Worm (Caenorhabditis elegans) whole organism, L2 larva: ENCODE results near the gene his-73.

ENCODE experiments used
- C34F6.9 ChIP-seq: fragments of 150-350 bp; optimal IDR thresholded peaks from 2 replicates; lab custom pipeline; 2014; ENCODE audit warnings: missing biosample characterization, missing genetic modification characterization
- F13H6.1 ChIP-seq: sonication (generic microtip); optimal IDR thresholded peaks from 2 replicates; lab custom pipeline; 2016; ENCODE audit warnings: missing genetic modification characterization, missing compliant biosample characterization
- Y55F3AM.14 ChIP-seq: fragments of 200-800 bp; sonication (Bioruptor generic); optimal IDR thresholded peaks from 2 replicates; lab custom pipeline; 2018; ENCODE audit warnings: mild to moderate bottlenecking, missing genetic modification characterization, missing compliant biosample characterization
- ZK546.5 ChIP-seq: sonication (generic microtip); optimal IDR thresholded peaks from 2 replicates; lab custom pipeline; 2017; ENCODE audit warnings: missing biosample characterization, missing genetic modification characterization
- aly-2 ChIP-seq: fragments of 150-350 bp; optimal IDR thresholded peaks from 2 replicates; lab custom pipeline; 2014; ENCODE audit warnings: missing biosample characterization, missing genetic modification characterization
- blmp-1 ChIP-seq: sonication (generic microtip); optimal IDR thresholded peaks from 2 replicates; lab custom pipeline; 2017; ENCODE audit warnings: missing genetic modification characterization, mild to moderate bottlenecking, missing compliant biosample characterization, antibody characterized with exemption, moderate library complexity; ENCODE audit not compliant: insufficient read depth
- ceh-82 ChIP-seq: fragments of 150-350 bp; optimal IDR thresholded peaks from 2 replicates; lab custom pipeline; 2014; ENCODE audit warnings: missing biosample characterization, missing genetic modification characterization
- egl-27 ChIP-seq: sonication (generic microtip); optimal IDR thresholded peaks from 3 replicates; lab custom pipeline; 2017; ENCODE audit warnings: missing biosample characterization, missing genetic modification reagents, missing genetic modification characterization
- elt-3 ChIP-seq: sonication (generic microtip); optimal IDR thresholded peaks from 2 replicates; lab custom pipeline; 2017; ENCODE audit warnings: missing biosample characterization, missing genetic modification characterization
- fos-1 ChIP-seq: fragments of 150-350 bp; optimal IDR thresholded peaks from 2 replicates; lab custom pipeline; 2014; ENCODE audit warnings: missing biosample characterization, missing genetic modification characterization
- gmeb-1 ChIP-seq: fragments of 150-350 bp; optimal IDR thresholded peaks from 2 replicates; lab custom pipeline; 2014; ENCODE audit warnings: missing biosample characterization, missing genetic modification characterization
- lin-11 ChIP-seq: fragments of 150-350 bp; sonication (generic microtip); optimal IDR thresholded peaks from 2 replicates; lab custom pipeline; 2014; ENCODE audit warnings: missing biosample characterization, missing genetic modification characterization, inconsistent platforms, mixed read lengths
- lin-39 ChIP-seq: fragments of 150-350 bp; optimal IDR thresholded peaks from 2 replicates; lab custom pipeline; 2014; ENCODE audit warnings: missing biosample characterization, missing genetic modification reagents, missing genetic modification characterization
- mab-5 ChIP-seq: fragments of 150-350 bp; optimal IDR thresholded peaks from 2 replicates; lab custom pipeline; 2014; ENCODE audit warnings: missing biosample characterization, missing genetic modification characterization
- mbf-1 ChIP-seq: sonication (generic microtip); optimal IDR thresholded peaks from 2 replicates; lab custom pipeline; 2017; ENCODE audit warnings: missing biosample characterization, missing genetic modification characterization
- mdl-1 ChIP-seq, 2 experiments: fragments of 150-350 bp in 1 of 2; sonication (generic microtip) in 1 of 2; optimal IDR thresholded peaks; 2 replicates each; lab custom pipeline; 2017; ENCODE audit warnings: missing biosample characterization in 2 of 2, missing genetic modification characterization in 2 of 2
- nhr-11 ChIP-seq: fragments of 150-350 bp; optimal IDR thresholded peaks from 2 replicates; lab custom pipeline; 2014; ENCODE audit warnings: missing biosample characterization, missing genetic modification characterization
- nhr-129 ChIP-seq: fragments of 150-350 bp; optimal IDR thresholded peaks from 2 replicates; lab custom pipeline; 2014; ENCODE audit warnings: missing biosample characterization, missing genetic modification characterization
- nhr-21 ChIP-seq: fragments of 150-350 bp; optimal IDR thresholded peaks from 2 replicates; lab custom pipeline; 2014; ENCODE audit warnings: missing biosample characterization, missing genetic modification characterization
- nhr-237 ChIP-seq: fragments of 150-350 bp; optimal IDR thresholded peaks from 2 replicates; lab custom pipeline; 2014; ENCODE audit warnings: missing biosample characterization, missing genetic modification characterization
- nhr-25 ChIP-seq: fragments of 150-350 bp; sonication (generic microtip); optimal IDR thresholded peaks from 3 replicates; lab custom pipeline; 2014; ENCODE audit warnings: missing biosample characterization, missing genetic modification characterization
- nhr-6 ChIP-seq: fragments of 150-350 bp; optimal IDR thresholded peaks from 2 replicates; lab custom pipeline; 2014; ENCODE audit warnings: missing biosample characterization, missing genetic modification characterization
- nhr-77 ChIP-seq: fragments of 150-350 bp; optimal IDR thresholded peaks from 2 replicates; lab custom pipeline; 2014; ENCODE audit warnings: missing biosample characterization, missing genetic modification characterization
- sem-4 ChIP-seq: fragments of 150-350 bp; optimal IDR thresholded peaks from 2 replicates; lab custom pipeline; 2014; ENCODE audit warnings: missing biosample characterization, missing genetic modification reagents, missing genetic modification characterization
- skn-1 ChIP-seq: sonication (generic microtip); optimal IDR thresholded peaks from 2 replicates; lab custom pipeline; 2017; ENCODE audit warnings: missing biosample characterization, missing genetic modification characterization
- sma-3 ChIP-seq: sonication (generic microtip); optimal IDR thresholded peaks from 2 replicates; lab custom pipeline; 2016; ENCODE audit warnings: missing genetic modification reagents, missing genetic modification characterization, missing compliant biosample characterization
- sma-9 ChIP-seq, 2 experiments: fragments of 150-350 bp in 1 of 2; sonication (generic microtip) in 1 of 2; optimal IDR thresholded peaks; 2 replicates each; lab custom pipeline; 2014 to 2016; ENCODE audit warnings: missing genetic modification characterization in 2 of 2, mild to moderate bottlenecking in 1 of 2, missing biosample characterization in 1 of 2, missing compliant biosample characterization in 1 of 2, missing genetic modification reagents in 1 of 2, moderate library complexity in 1 of 2
- snpc-4 ChIP-seq: fragments of 150-350 bp; optimal IDR thresholded peaks from 2 replicates; lab custom pipeline; 2014; ENCODE audit warnings: missing biosample characterization, missing genetic modification characterization
- unc-39 ChIP-seq: fragments of 150-350 bp; optimal IDR thresholded peaks from 2 replicates; lab custom pipeline; 2014; ENCODE audit warnings: missing biosample characterization, missing genetic modification characterization
- unc-55 ChIP-seq: fragments of 150-350 bp; sonication (generic microtip); optimal IDR thresholded peaks from 3 replicates; lab custom pipeline; 2014; ENCODE audit warnings: missing biosample characterization, missing genetic modification reagents, missing genetic modification characterization
- unc-62 ChIP-seq: fragments of 150-350 bp; optimal IDR thresholded peaks from 2 replicates; lab custom pipeline; 2014; ENCODE audit warnings: missing biosample characterization, missing genetic modification reagents, missing genetic modification characterization
- zag-1 ChIP-seq: fragments of 150-350 bp; optimal IDR thresholded peaks from 2 replicates; lab custom pipeline; 2014; ENCODE audit warnings: missing biosample characterization, missing genetic modification characterization
- ztf-1 ChIP-seq: fragments of 200-800 bp; sonication (Bioruptor generic); conservative IDR thresholded peaks from 2 replicates; pipeline ENCODE4 v1.3.6; 2022; ENCODE audit warnings: missing genetic modification characterization, missing compliant biosample characterization
- ztf-11 ChIP-seq: sonication (generic microtip); optimal IDR thresholded peaks from 2 replicates; lab custom pipeline; 2017; ENCODE audit warnings: missing biosample characterization, missing genetic modification characterization
- ztf-4 ChIP-seq: fragments of 150-350 bp; optimal IDR thresholded peaks from 2 replicates; lab custom pipeline; 2014; ENCODE audit warnings: missing biosample characterization, missing genetic modification characterization

his-73 gene

ce11 chrII:13183228-13183755 lies at the start of gene his-73, which contains the start of gene W09H1.4:
Gene his-73, plus strand, starts transcription at chrII:13183705.
Gene W09H1.4, plus strand, starts transcription at chrII:13183528.
- TF ChIP-seq zag-1 (tag; lab: Kevin White, UChicago) (no peak), unc-62 (GFP tag; lab: Kevin White, UChicago) (no peak), ztf-4 (tag; lab: Kevin White, UChicago) (no peak), skn-1 (tag; lab: Kevin White, UChicago) (no peak)

ce11 chrII:13139573-13139972 lies 43.9 kb upstream of the his-73 start:
- TF ChIP-seq elt-3 (tag; lab: Kevin White, UChicago): no peak
- TF ChIP-seq fos-1 (tag; lab: Kevin White, UChicago): no peak
- no peak for TF ChIP-seq nhr-237 (tag; lab: Kevin White, UChicago)
- no peak for TF ChIP-seq mab-5 (tag; lab: Kevin White, UChicago)
- no peak for TF ChIP-seq nhr-77
- TF ChIP-seq mdl-1 (tag; optimal IDR thresholded peaks at IDR 0.05; lab: Kevin White, UChicago): no peak
- TF ChIP-seq nhr-21 (tag; lab: Kevin White, UChicago): no peak
- no peak for TF ChIP-seq nhr-6
- TF ChIP-seq nhr-11 (tag; lab: Kevin White, UChicago): no peak
- TF ChIP-seq F13H6.1 (tag; lab: Kevin White, UChicago): no peak
- no peak for TF ChIP-seq ZK546.5 (tag; lab: Kevin White, UChicago)
- TF ChIP-seq ztf-1 (GFP tag; lab: Robert Waterston, UW): no peak
- TF ChIP-seq sem-4 (tag; lab: Kevin White, UChicago): no peak
- TF ChIP-seq unc-55 (GFP tag; lab: Kevin White, UChicago): no peak
- TF ChIP-seq unc-39: no peak
- no peak for TF ChIP-seq blmp-1 (tag; lab: Kevin White, UChicago)

- no peak for TF ChIP-seq snpc-4
- no peak for TF ChIP-seq nhr-25 (tag; lab: Kevin White, UChicago)
- TF ChIP-seq mdl-1 (tag; optimal IDR thresholded peaks at IDR 0.05; lab: Kevin White, UChicago): no peak
- no peak for TF ChIP-seq fos-1 (tag; lab: Kevin White, UChicago)
- no peak for TF ChIP-seq ztf-11 (tag; lab: Kevin White, UChicago)
- TF ChIP-seq unc-55 (GFP tag; lab: Kevin White, UChicago): no peak
- TF ChIP-seq gmeb-1 (tag; lab: Kevin White, UChicago): no peak
- no peak for TF ChIP-seq aly-2 (tag; lab: Kevin White, UChicago)
Observed at ce11 chrII:13142372-13142771, 41.1 kb upstream of the his-73 start.

ce11 chrII:13145204-13145603 lies 38.3 kb upstream of the his-73 start, which contains the start of gene mltn-1:
Gene mltn-1, minus strand, starts transcription at chrII:13145225.
- TF ChIP-seq nhr-21 (tag; lab: Kevin White, UChicago): peak; percentile 83
- TF ChIP-seq sma-9 (GFP tag; optimal IDR thresholded peaks at IDR 0.05; lab: Kevin White, UChicago): no peak
- TF ChIP-seq sma-9 (tag; optimal IDR thresholded peaks at IDR 0.05; lab: Kevin White, UChicago): no peak
- TF ChIP-seq ceh-82: no peak
- TF ChIP-seq ztf-4 (tag; lab: Kevin White, UChicago): no peak

ce11 chrII:13148247-13148646 lies 35.3 kb upstream of the his-73 start:
- TF ChIP-seq nhr-21 (tag; lab: Kevin White, UChicago) (peak; percentile 56), blmp-1 (tag; lab: Kevin White, UChicago) (peak; percentile 29), Y55F3AM.14 (GFP tag; lab: Kevin White, UChicago) (no peak), gmeb-1 (tag; lab: Kevin White, UChicago) (no peak), fos-1 (tag; lab: Kevin White, UChicago) (no peak), mab-5 (tag; lab: Kevin White, UChicago) (no peak), lin-11 (tag; lab: Kevin White, UChicago) (no peak), sma-3 (GFP tag; lab: Kevin White, UChicago) (no peak), nhr-129 (no peak)

- TF ChIP-seq nhr-21 (tag; lab: Kevin White, UChicago): peak; percentile 55
- TF ChIP-seq egl-27: no peak
- no peak for TF ChIP-seq lin-39 (tag; lab: Kevin White, UChicago)
- TF ChIP-seq sma-3 (GFP tag; lab: Kevin White, UChicago): peak; percentile 5
- peak; percentile 65 for TF ChIP-seq sma-9 (GFP tag; optimal IDR thresholded peaks at IDR 0.05; lab: Kevin White, UChicago)
- no peak for TF ChIP-seq sma-9 (tag; optimal IDR thresholded peaks at IDR 0.05; lab: Kevin White, UChicago)
- no peak for TF ChIP-seq mdl-1 (tag; optimal IDR thresholded peaks at IDR 0.05; lab: Kevin White, UChicago)
- no peak for TF ChIP-seq mbf-1
- no peak for TF ChIP-seq nhr-237 (tag; lab: Kevin White, UChicago)
- TF ChIP-seq C34F6.9 (tag; lab: Kevin White, UChicago): no peak
- TF ChIP-seq blmp-1 (tag; lab: Kevin White, UChicago): peak; percentile 73
- TF ChIP-seq, all 48 proteins: peak for 4
Observed at ce11 chrII:13149965-13150364, 33.5 kb upstream of the his-73 start.
